Worm (Caenorhabditis elegans) whole organism, L3 larva: Measurements from ENCODE around the gene fbxb-65.

Source experiments
- R02D3.7 ChIP-seq: fragments of 150-350 bp; optimal IDR thresholded peaks from 2 replicates; lab custom pipeline; 2014; ENCODE audit warnings: missing biosample characterization, missing genetic modification characterization
- ama-1 ChIP-seq: fragments of 150-350 bp; optimal IDR thresholded peaks from 2 replicates; lab custom pipeline; 2018
- ceh-82 ChIP-seq: fragments of 150-350 bp; optimal IDR thresholded peaks from 2 replicates; lab custom pipeline; 2014; ENCODE audit warnings: missing biosample characterization, missing genetic modification characterization
- elt-3 ChIP-seq, 3 experiments: fragments of 150-350 bp in 1 of 3; sonication (generic microtip) in 2 of 3; optimal IDR thresholded peaks; 2 replicates in 2 of 3; 4 replicates in 1 of 3; lab custom pipeline; 2014 to 2017; ENCODE audit warnings: missing biosample characterization in 3 of 3, missing genetic modification characterization in 3 of 3
- eor-1 ChIP-seq, 2 experiments: fragments of 150-350 bp; optimal IDR thresholded peaks; 2 replicates each; lab custom pipeline; 2014 to 2018; ENCODE audit warnings: missing biosample characterization in 2 of 2, missing genetic modification characterization in 2 of 2
- fos-1 ChIP-seq: fragments of 150-350 bp; optimal IDR thresholded peaks from 2 replicates; lab custom pipeline; 2014; ENCODE audit warnings: missing biosample characterization, missing genetic modification characterization
- lin-39 ChIP-seq: fragments of 150-350 bp; optimal IDR thresholded peaks from 2 replicates; lab custom pipeline; 2018; ENCODE audit warnings: missing biosample characterization, missing genetic modification reagents, missing genetic modification characterization
- nhr-25 ChIP-seq: sonication (generic microtip); optimal IDR thresholded peaks from 2 replicates; lab custom pipeline; 2017; ENCODE audit warnings: missing biosample characterization, missing genetic modification characterization
- pha-4 ChIP-seq: fragments of 150-350 bp; optimal IDR thresholded peaks from 2 replicates; lab custom pipeline; 2014; ENCODE audit warnings: missing biosample characterization, missing genetic modification reagents, missing genetic modification characterization
- pqm-1 ChIP-seq: fragments of 150-350 bp; optimal IDR thresholded peaks from 2 replicates; lab custom pipeline; 2017; ENCODE audit warnings: missing biosample characterization, missing genetic modification characterization, inconsistent platforms
- snpc-4 ChIP-seq: fragments of 150-350 bp; optimal IDR thresholded peaks from 2 replicates; lab custom pipeline; 2014; ENCODE audit warnings: missing biosample characterization, missing genetic modification characterization
- zag-1 ChIP-seq: fragments of 150-350 bp; optimal IDR thresholded peaks from 2 replicates; lab custom pipeline; 2014; ENCODE audit warnings: missing biosample characterization, missing genetic modification characterization
- ztf-11 ChIP-seq: fragments of 150-350 bp; optimal IDR thresholded peaks from 2 replicates; lab custom pipeline; 2014; ENCODE audit warnings: missing biosample characterization, missing genetic modification characterization

- TF ChIP-seq ama-1 (no peak), fos-1 (tag; lab: Kevin White, UChicago) (no peak), eor-1 (tag; optimal IDR thresholded peaks at IDR 0.05; lab: Kevin White, UChicago) (no peak), ceh-82 (no peak), zag-1 (tag; lab: Kevin White, UChicago) (no peak), pqm-1 (tag; lab: Kevin White, UChicago) (no peak), nhr-25 (tag; lab: Kevin White, UChicago) (no peak), snpc-4 (tag; lab: Kevin White, UChicago) (no peak), R02D3.7 (tag; lab: Kevin White, UChicago) (no peak), lin-39 (tag; lab: Kevin White, UChicago) (no peak), pha-4 (tag; lab: Kevin White, UChicago) (no peak), ztf-11 (tag; lab: Kevin White, UChicago) (no peak), elt-3 (tag; optimal IDR thresholded peaks at IDR 0.05; lab: Kevin White, UChicago) (no peak)
Observed at ce11 chrV:19371777-19372176, 42.4 kb downstream of the fbxb-65 start.
